Fruit fly (Drosophila melanogaster) whole organism, embryonic: ENCODE data around the gene mwh.

Experiments used
- Abd-B ChIP-seq: fragments of 200-800 bp; sonication (Bioruptor generic); optimal IDR thresholded peaks from 2 replicates; lab custom pipeline; 2018; ENCODE audit warnings: missing biosample characterization, mild to moderate bottlenecking, missing genetic modification characterization, moderate library complexity
- Antp ChIP-seq: fragments of 200-800 bp; sonication (Bioruptor generic); optimal IDR thresholded peaks from 3 replicates; lab custom pipeline; 2016; ENCODE audit warnings: missing biosample characterization, missing genetic modification characterization
- Bgb ChIP-seq: fragments of 200-800 bp; sonication (Bioruptor generic); IDR thresholded peaks from 2 replicates; pipeline ENCODE4 v1.3.6; 2022; ENCODE audit warnings: missing biosample characterization, missing genetic modification characterization; ENCODE audit not compliant: partially characterized antibody
- CG11560 ChIP-seq: fragments of 200-800 bp; sonication (Bioruptor generic); IDR thresholded peaks from 3 replicates; pipeline ENCODE4 v1.3.6; 2022; ENCODE audit warnings: missing biosample characterization, missing genetic modification characterization
- CG11695 ChIP-seq: fragments of 200-800 bp; sonication (Bioruptor generic); IDR thresholded peaks from 3 replicates; pipeline ENCODE4 v1.3.6; 2022; ENCODE audit warnings: missing biosample characterization, missing genetic modification characterization
- CG11723 ChIP-seq: fragments of 200-800 bp; sonication (Bioruptor generic); optimal IDR thresholded peaks from 2 replicates; lab custom pipeline; 2017; ENCODE audit warnings: missing biosample characterization, mild to moderate bottlenecking, missing genetic modification characterization
- CG12299 ChIP-seq: fragments of 200-800 bp; sonication (Bioruptor generic); optimal IDR thresholded peaks from 2 replicates; lab custom pipeline; 2018; ENCODE audit warnings: missing biosample characterization, mild to moderate bottlenecking, missing genetic modification characterization
- CG13287 ChIP-seq: fragments of 200-800 bp; sonication (Bioruptor generic); IDR thresholded peaks from 2 replicates; pipeline ENCODE4 v1.3.6; 2022; ENCODE audit warnings: missing biosample characterization, missing genetic modification characterization; ENCODE audit not compliant: partially characterized antibody
- CG14860 ChIP-seq: fragments of 200-800 bp; sonication (Bioruptor generic); IDR thresholded peaks from 3 replicates; pipeline ENCODE4 v1.3.6; 2022; ENCODE audit warnings: missing biosample characterization, missing genetic modification characterization; ENCODE audit not compliant: partially characterized antibody
- CG1603 ChIP-seq: fragments of 200-800 bp; sonication (Bioruptor generic); optimal IDR thresholded peaks from 2 replicates; lab custom pipeline; 2019; ENCODE audit warnings: missing biosample characterization, mild to moderate bottlenecking, missing genetic modification characterization, moderate library complexity
- CG1647 ChIP-seq: fragments of 200-800 bp; sonication (Bioruptor generic); optimal IDR thresholded peaks from 3 replicates; lab custom pipeline; 2016; ENCODE audit warnings: missing biosample characterization, missing genetic modification characterization
- CG16815 ChIP-seq: fragments of 200-800 bp; sonication (Bioruptor generic); optimal IDR thresholded peaks from 3 replicates; lab custom pipeline; 2017; ENCODE audit warnings: missing biosample characterization, mild to moderate bottlenecking, missing genetic modification characterization
- CG17361 ChIP-seq: fragments of 200-800 bp; sonication (Bioruptor generic); IDR thresholded peaks from 3 replicates; pipeline ENCODE4 v1.3.6; 2022; ENCODE audit warnings: missing biosample characterization, missing genetic modification characterization
- CG18011 ChIP-seq: fragments of 200-800 bp; sonication (Bioruptor generic); optimal IDR thresholded peaks from 2 replicates; lab custom pipeline; 2017; ENCODE audit warnings: missing biosample characterization, missing genetic modification characterization, mild to moderate bottlenecking, moderate library complexity, missing genotype
- CG18262 ChIP-seq: fragments of 200-800 bp; optimal IDR thresholded peaks from 3 replicates; lab custom pipeline; 2019; ENCODE audit warnings: missing biosample characterization, mild to moderate bottlenecking, missing genetic modification characterization, moderate library complexity
- CG31224 ChIP-seq: fragments of 200-800 bp; sonication (Bioruptor generic); IDR thresholded peaks from 2 replicates; pipeline ENCODE4 v1.3.6; 2022; ENCODE audit warnings: missing biosample characterization, missing genetic modification characterization
- CG31388 ChIP-seq: fragments of 200-800 bp; sonication (Bioruptor generic); optimal IDR thresholded peaks from 2 replicates; lab custom pipeline; 2016; ENCODE audit warnings: missing biosample characterization, missing genetic modification characterization
- CG34422 ChIP-seq: fragments of 200-800 bp; sonication (Bioruptor generic); IDR thresholded peaks from 3 replicates; pipeline ENCODE4 v1.3.6; 2022; ENCODE audit warnings: missing biosample characterization, missing genetic modification characterization
- CG4404 ChIP-seq: fragments of 200-800 bp; sonication (Bioruptor generic); IDR thresholded peaks from 2 replicates; pipeline ENCODE4 v1.3.6; 2022; ENCODE audit warnings: missing biosample characterization, missing genetic modification characterization
- CG4854 ChIP-seq: fragments of 200-800 bp; sonication (Bioruptor generic); optimal IDR thresholded peaks from 2 replicates; lab custom pipeline; 2016; ENCODE audit warnings: missing biosample characterization, missing genetic modification characterization, inconsistent platforms
- CG6272 ChIP-seq: fragments of 200-800 bp; sonication (Bioruptor generic); IDR thresholded peaks from 2 replicates; pipeline ENCODE4 v1.3.6; 2022; ENCODE audit warnings: missing biosample characterization, missing genetic modification characterization
- CG7372 ChIP-seq: fragments of 200-800 bp; sonication (Bioruptor generic); IDR thresholded peaks from 2 replicates; pipeline ENCODE4 v1.3.6; 2022; ENCODE audit warnings: missing biosample characterization, missing genetic modification characterization
- CG7839 ChIP-seq: fragments of 200-800 bp; sonication (Bioruptor generic); optimal IDR thresholded peaks from 3 replicates; lab custom pipeline; 2018; ENCODE audit warnings: missing biosample characterization, mild to moderate bottlenecking, missing genetic modification characterization, moderate library complexity
- CG9727 ChIP-seq: fragments of 200-800 bp; sonication (Bioruptor generic); optimal IDR thresholded peaks from 3 replicates; lab custom pipeline; 2017; ENCODE audit warnings: missing biosample characterization, mild to moderate bottlenecking, missing genetic modification characterization
- CTCF ChIP-seq: fragments of 200-800 bp; sonication (Bioruptor generic); optimal IDR thresholded peaks from 2 replicates; lab custom pipeline; 2017; ENCODE audit warnings: missing biosample characterization, mild to moderate bottlenecking, missing genetic modification characterization, moderate library complexity
- Dad ChIP-seq: fragments of 200-800 bp; sonication (Bioruptor generic); optimal IDR thresholded peaks from 3 replicates; lab custom pipeline; 2016; ENCODE audit warnings: missing biosample characterization, missing genetic modification characterization
- HmgZ ChIP-seq: fragments of 200-800 bp; sonication (Bioruptor generic); optimal IDR thresholded peaks from 2 replicates; lab custom pipeline; 2018; ENCODE audit warnings: missing biosample characterization, mild to moderate bottlenecking, missing genetic modification characterization
- Hmr ChIP-seq: fragments of 200-800 bp; sonication (Bioruptor generic); optimal IDR thresholded peaks from 3 replicates; lab custom pipeline; 2017; ENCODE audit warnings: mild to moderate bottlenecking, missing biosample characterization, missing genetic modification reagents, missing genetic modification characterization
- Hr39 ChIP-seq: fragments of >200 bp; optimal IDR thresholded peaks from 2 replicates; lab custom pipeline; 2017
- Mrtf ChIP-seq: fragments of 200-800 bp; sonication (Bioruptor generic); IDR thresholded peaks from 3 replicates; pipeline ENCODE4 v1.3.6; 2022; ENCODE audit warnings: missing biosample characterization, missing genetic modification characterization
- Neu2 ChIP-seq: fragments of 200-800 bp; sonication (Bioruptor generic); optimal IDR thresholded peaks from 3 replicates; lab custom pipeline; 2016; ENCODE audit warnings: missing biosample characterization, missing genetic modification characterization, borderline replicate concordance
- Opbp ChIP-seq: fragments of 200-800 bp; sonication (Bioruptor generic); IDR thresholded peaks from 3 replicates; pipeline ENCODE4 v1.3.6; 2022; ENCODE audit warnings: missing biosample characterization, missing genetic modification characterization; ENCODE audit not compliant: partially characterized antibody
- Optix ChIP-seq: fragments of 200-800 bp; sonication (Bioruptor generic); IDR thresholded peaks from 3 replicates; pipeline ENCODE4 v1.3.6; 2022; ENCODE audit warnings: missing biosample characterization, missing genetic modification characterization
- Pdp1 ChIP-seq, 2 experiments: fragments of 200-800 bp; sonication (Bioruptor generic); optimal IDR thresholded peaks; 3 replicates each; lab custom pipeline; 2016; ENCODE audit warnings: missing biosample characterization in 2 of 2, missing genetic modification characterization in 2 of 2, mild to moderate bottlenecking in 1 of 2, moderate library complexity in 1 of 2
- Rx ChIP-seq: fragments of 200-800 bp; sonication (Bioruptor generic); IDR thresholded peaks from 2 replicates; pipeline ENCODE4 v1.3.6; 2022; ENCODE audit warnings: missing biosample characterization, missing genetic modification characterization
- Side ChIP-seq: fragments of 200-800 bp; sonication (Bioruptor generic); optimal IDR thresholded peaks from 2 replicates; lab custom pipeline; 2016; ENCODE audit warnings: missing biosample characterization, missing genetic modification characterization
- Sin3A ChIP-seq: fragments of >200 bp; optimal IDR thresholded peaks from 2 replicates; lab custom pipeline; 2018
- Stat92E ChIP-seq, 3 experiments: fragments of >200 bp in 2 of 3; fragments of 200-800 bp in 1 of 3; sonication (Bioruptor generic) in 1 of 3; optimal IDR thresholded peaks; 2 replicates each; lab custom pipeline; 2017 to 2019; ENCODE audit warnings: missing biosample characterization in 3 of 3, missing genetic modification characterization in 3 of 3, mild to moderate bottlenecking in 1 of 3, moderate library complexity in 1 of 3
- ato ChIP-seq: fragments of 200-800 bp; sonication (Bioruptor generic); IDR thresholded peaks from 2 replicates; pipeline ENCODE4 v1.3.6; 2022; ENCODE audit warnings: missing biosample characterization, missing genetic modification characterization; ENCODE audit not compliant: partially characterized antibody
- btn ChIP-seq: fragments of 200-800 bp; sonication (Bioruptor generic); optimal IDR thresholded peaks from 2 replicates; lab custom pipeline; 2016; ENCODE audit warnings: missing biosample characterization, missing genetic modification characterization
- chm ChIP-seq: fragments of 200-800 bp; sonication (Bioruptor generic); IDR thresholded peaks from 2 replicates; pipeline ENCODE4 v1.3.6; 2022; ENCODE audit warnings: missing biosample characterization, missing genetic modification characterization
- cwo ChIP-seq: fragments of 200-800 bp; sonication (Bioruptor generic); optimal IDR thresholded peaks from 3 replicates; lab custom pipeline; 2017; ENCODE audit warnings: missing biosample characterization, missing genetic modification characterization, mild to moderate bottlenecking, moderate library complexity, missing genetic modification reagents
- dpn ChIP-seq, 2 experiments: fragments of 200-800 bp; sonication (Bioruptor generic); optimal IDR thresholded peaks; 3 replicates each; lab custom pipeline; 2016; ENCODE audit warnings: missing biosample characterization in 2 of 2, missing genetic modification characterization in 2 of 2
- ftz-f1 ChIP-seq: fragments of 200-800 bp; sonication (Bioruptor generic); optimal IDR thresholded peaks from 2 replicates; lab custom pipeline; 2016; ENCODE audit warnings: missing biosample characterization, missing genetic modification characterization
- her ChIP-seq: fragments of 200-800 bp; sonication (Bioruptor generic); optimal IDR thresholded peaks from 2 replicates; lab custom pipeline; 2016; ENCODE audit warnings: missing biosample characterization, missing genetic modification characterization
- lov ChIP-seq, 2 experiments: fragments of 200-800 bp in 1 of 2; fragments of >200 bp in 1 of 2; sonication (Bioruptor generic) in 1 of 2; IDR thresholded peaks in 1 of 2; optimal IDR thresholded peaks in 1 of 2; 2 replicates in 1 of 2; 3 replicates in 1 of 2; pipeline versions ENCODE4 v1.3.6 to Lab custom; 2017 to 2022; ENCODE audit warnings: missing biosample characterization in 1 of 2, missing genetic modification characterization in 1 of 2
- nerfin-2 ChIP-seq: fragments of 200-800 bp; sonication (Bioruptor generic); IDR thresholded peaks from 2 replicates; pipeline ENCODE4 v1.3.6; 2022; ENCODE audit warnings: missing biosample characterization, missing genetic modification characterization; ENCODE audit not compliant: partially characterized antibody
- ro ChIP-seq: fragments of 200-800 bp; sonication (Bioruptor generic); IDR thresholded peaks from 2 replicates; pipeline ENCODE4 v1.3.6; 2022; ENCODE audit warnings: missing biosample characterization, missing genetic modification characterization
- stwl ChIP-seq: fragments of 200-800 bp; sonication (Bioruptor generic); optimal IDR thresholded peaks from 3 replicates; lab custom pipeline; 2018; ENCODE audit warnings: missing biosample characterization, mild to moderate bottlenecking, missing genetic modification characterization, moderate library complexity

mwh gene

DNA sequence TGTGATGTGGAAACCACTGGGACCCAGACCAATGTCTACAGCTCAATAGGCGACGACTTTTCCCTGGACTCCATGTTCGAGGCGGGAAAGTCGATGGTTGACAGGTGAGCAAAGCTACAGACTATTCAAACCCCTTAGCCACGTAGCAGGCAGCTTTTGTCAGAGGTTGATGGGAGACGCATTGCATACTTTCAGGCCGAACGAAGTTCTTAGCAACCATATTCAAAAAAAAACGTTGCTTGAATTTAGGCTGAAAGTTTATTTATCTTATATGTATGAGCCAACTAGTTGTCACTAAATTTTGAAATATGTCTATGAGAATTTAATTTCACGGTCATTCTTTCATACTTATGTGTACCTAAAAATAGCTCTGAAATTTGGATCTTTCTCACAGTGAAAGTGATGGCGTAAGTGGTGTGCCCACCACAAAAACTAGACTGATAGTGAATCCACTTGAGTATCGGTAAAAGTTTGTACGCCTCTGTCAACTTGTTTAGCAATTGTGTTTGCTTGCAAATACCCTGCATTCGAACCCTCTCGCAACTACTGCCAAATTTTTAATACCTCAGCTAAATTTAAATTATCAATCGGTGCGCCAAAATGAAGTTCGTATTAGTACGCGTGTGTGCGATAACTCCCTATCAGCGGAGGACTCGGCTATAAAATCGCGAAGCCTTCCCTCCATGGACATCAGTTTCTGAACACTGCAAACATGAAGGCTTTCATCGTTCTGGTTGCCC lies 6.3 kb downstream of the mwh start, which contains the start of gene LysB (continued):
- TF ChIP-seq Abd-B (GFP tag; lab: Kevin White, UChicago) (no peak), CG7839 (tag; lab: Kevin White, UChicago) (no peak), CG31388 (GFP tag; lab: Kevin White, UChicago) (no peak), cwo (GFP tag; lab: Kevin White, UChicago) (no peak), CG16815 (no peak), CG11695 (GFP tag; lab: Robert Waterston, UW) (no peak), CG17361 (GFP tag; lab: Robert Waterston, UW) (0 out of 3 replicates have a peak, but pooled peaks have one; percentile 16), CG4854 (GFP tag; lab: Kevin White, UChicago) (no peak), CG4404 (no peak), ato (GFP tag; lab: Robert Waterston, UW) (0 out of 2 replicates have a peak, but pooled peaks have one; percentile 26), Hmr (no peak), Mrtf (GFP tag; lab: Robert Waterston, UW) (no peak), Stat92E (GFP tag; optimal IDR thresholded peaks at IDR 0.05; lab: Kevin White, UChicago) (no peak), lov (optimal IDR thresholded peaks at IDR 0.05; lab: Kevin White, UChicago) (no peak), lov (GFP tag; IDR thresholded peaks at IDR 0.05; lab: Robert Waterston, UW) (no peak), CG13287 (GFP tag; lab: Robert Waterston, UW) (0 out of 2 replicates have a peak, but pooled peaks have one; percentile 12), ro (GFP tag; lab: Robert Waterston, UW) (no peak), btn (GFP tag; lab: Kevin White, UChicago) (no peak), Rx (GFP tag; lab: Robert Waterston, UW) (no peak), CG6272 (GFP tag; lab: Robert Waterston, UW) (peak; percentile 16; the same call in 1 of the 2 replicates), Neu2 (GFP tag; lab: Kevin White, UChicago) (peak; percentile 64), Pdp1 (GFP tag; optimal IDR thresholded peaks at IDR 0.05; lab: Kevin White, UChicago) (peak in 1 of 2 experiments; percentile 30), CG12299 (tag; lab: Kevin White, UChicago) (no peak), chm (GFP tag; lab: Robert Waterston, UW) (no peak), Optix (GFP tag; lab: Robert Waterston, UW) (no peak), CG14860 (no peak), her (GFP tag; lab: Kevin White, UChicago) (no peak), CG34422 (GFP tag; lab: Robert Waterston, UW) (no peak), stwl (peak; percentile 66), CG9727 (GFP tag; lab: Kevin White, UChicago) (no peak), CG11560 (tag; lab: Robert Waterston, UW) (no peak), CG11723 (GFP tag; lab: Kevin White, UChicago) (no peak), Bgb (GFP tag; lab: Robert Waterston, UW) (peak; percentile 45; the same call in 1 of the 2 replicates), ftz-f1 (peak; percentile 33), nerfin-2 (GFP tag; lab: Robert Waterston, UW) (no peak), CG7372 (no peak), HmgZ (peak; percentile 80), Side (no peak), CG18262 (tag; lab: Kevin White, UChicago) (no peak), Opbp (GFP tag; lab: Robert Waterston, UW) (peak; percentile 29; the same call in 1 of the 3 replicates), CG18011 (GFP tag; lab: Kevin White, UChicago) (peak; percentile 99), CG1647 (GFP tag; lab: Kevin White, UChicago) (no peak), Sin3A (lab: Kevin White, UChicago) (no peak), dpn (GFP tag; optimal IDR thresholded peaks at IDR 0.05; lab: Kevin White, UChicago) (no peak), CG1603 (tag; lab: Kevin White, UChicago) (peak; percentile 15), Antp (GFP tag; lab: Kevin White, UChicago) (peak; percentile 6), Dad (GFP tag; lab: Kevin White, UChicago) (no peak), CG31224 (GFP tag; lab: Robert Waterston, UW) (no peak), Hr39 (no peak), CTCF (GFP tag; lab: Kevin White, UChicago) (peak; percentile 13)
